Worm (Caenorhabditis elegans): ENCODE results near the gene cav-2.

cav-2 gene

DNA sequence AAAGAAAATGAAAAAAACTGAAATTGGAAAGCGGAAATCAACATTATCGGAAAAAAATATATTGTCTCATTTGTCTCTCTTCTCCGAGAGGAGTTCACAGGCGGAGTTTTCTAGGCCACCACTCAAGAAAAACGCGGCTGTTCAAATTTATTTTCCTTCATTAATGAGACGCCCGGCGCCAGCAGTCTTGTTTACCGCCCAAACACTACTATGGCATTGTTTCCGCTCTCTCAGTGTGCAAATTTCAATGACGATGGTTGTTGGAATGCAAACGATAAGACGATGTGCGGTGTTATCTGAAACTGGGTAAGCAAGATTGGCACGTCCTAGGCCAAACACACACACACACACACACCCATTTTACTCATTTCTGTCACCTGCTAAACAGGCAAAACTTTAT, at the start of gene cav-2:
Gene cav-2 (plus strand): TSS at position 359 of the 400 bp plus-strand sequence.
- TF ChIP-seq fkh-10 (GFP tag; optimal IDR thresholded peaks at IDR 0.05) (no peak), ceh-63 (GFP tag; optimal IDR thresholded peaks at IDR 0.05) (no peak), unc-62 (GFP tag; optimal IDR thresholded peaks at IDR 0.05) (no peak), hpl-2 (GFP tag; optimal IDR thresholded peaks at IDR 0.05) (no peak), blmp-1 (tag; optimal IDR thresholded peaks at IDR 0.05) (peak; percentile 46), ceh-88 (GFP tag; IDR thresholded peaks at IDR 0.05) (0 out of 2 replicates have a peak, but pooled peaks have one; percentile 29), aly-2 (tag; optimal IDR thresholded peaks at IDR 0.05) (no peak), lin-15B (tag; optimal IDR thresholded peaks at IDR 0.05) (peak; percentile 71), nhr-84 (tag; optimal IDR thresholded peaks at IDR 0.05) (no peak), unc-30 (tag; optimal IDR thresholded peaks at IDR 0.05) (no peak), skn-1 (tag; optimal IDR thresholded peaks at IDR 0.05) (peak; percentile 42), mdl-1 (tag; optimal IDR thresholded peaks at IDR 0.05) (peak in 1 of 2 experiments; percentile 50), nhr-85 (tag) (peak; percentile 96), pax-3 (tag; optimal IDR thresholded peaks at IDR 0.05) (peak; percentile 99), nhr-77 (tag; optimal IDR thresholded peaks at IDR 0.05) (peak; percentile 10), mab-9 (GFP tag; IDR thresholded peaks at IDR 0.05) (peak; percentile 86), grh-1 (GFP tag; IDR thresholded peaks at IDR 0.05) (peak; percentile 88), ztf-11 (tag; optimal IDR thresholded peaks at IDR 0.05) (peak in 1 of 2 experiments; percentile 97), efl-3 (GFP tag; optimal IDR thresholded peaks at IDR 0.05) (peak; percentile 61), sup-37 (GFP tag; optimal IDR thresholded peaks at IDR 0.05) (peak; percentile 28), rnt-1 (tag; optimal IDR thresholded peaks at IDR 0.05) (peak; percentile 99), lir-3 (tag; optimal IDR thresholded peaks at IDR 0.05; ENCODE audit: poor library complexity) (peak; percentile 96), fos-1 (tag; optimal IDR thresholded peaks at IDR 0.05) (peak; percentile 72), nhr-90 (tag; optimal IDR thresholded peaks at IDR 0.05; ENCODE audit: poor library complexity) (peak; percentile 93), ztf-4 (tag; optimal IDR thresholded peaks at IDR 0.05) (no peak), irx-1 (tag; optimal IDR thresholded peaks at IDR 0.05) (peak; percentile 95), snu-23 (GFP tag; optimal IDR thresholded peaks at IDR 0.05) (peak; percentile 87), sox-4 (tag; optimal IDR thresholded peaks at IDR 0.05) (peak; percentile 92), hlh-17 (GFP tag; optimal IDR thresholded peaks at IDR 0.05; ENCODE audit: borderline replicate concordance) (peak; percentile 33), egl-13 (tag; optimal IDR thresholded peaks at IDR 0.05) (peak; percentile 94), ces-1 (GFP tag; optimal IDR thresholded peaks at IDR 0.05) (no peak), nhr-237 (tag; optimal IDR thresholded peaks at IDR 0.05) (peak; percentile 56), mef-2 (tag; optimal IDR thresholded peaks at IDR 0.05) (no peak), Y116A8C.19 (tag; optimal IDR thresholded peaks at IDR 0.05; ENCODE audit: borderline replicate concordance) (peak; percentile 66), zag-1 (tag; optimal IDR thresholded peaks at IDR 0.05) (no peak), ets-5 (GFP tag; IDR thresholded peaks at IDR 0.05) (no peak), nhr-11 (tag; optimal IDR thresholded peaks at IDR 0.05) (peak; percentile 50), mep-1 (tag; optimal IDR thresholded peaks at IDR 0.05) (peak; percentile 68), tbx-2 (tag; optimal IDR thresholded peaks at IDR 0.05) (peak; percentile 92), F16B12.6 (tag; optimal IDR thresholded peaks at IDR 0.05) (no peak), vab-15 (tag; optimal IDR thresholded peaks at IDR 0.05) (peak; percentile 70), ama-1 (optimal IDR thresholded peaks at IDR 0.05) (no peak), pqm-1 (tag; optimal IDR thresholded peaks at IDR 0.05) (peak; percentile 86), ceh-82 (tag; optimal IDR thresholded peaks at IDR 0.05) (peak; percentile 67 to 79 (median 76)), lin-14 (GFP tag; optimal IDR thresholded peaks at IDR 0.05) (peak; percentile 82), nhr-20 (tag; optimal IDR thresholded peaks at IDR 0.05) (peak; percentile 91), efl-1 (optimal IDR thresholded peaks at IDR 0.05) (peak; percentile 89 to 97), efl-1 (GFP tag; optimal IDR thresholded peaks at IDR 0.05 in 1 of 2) (peak; percentile 97 to 99), lin-13 (GFP tag; optimal IDR thresholded peaks at IDR 0.05) (peak; percentile 65), nhr-71 (tag; optimal IDR thresholded peaks at IDR 0.05) (peak; percentile 93), dpl-1 (GFP tag; optimal IDR thresholded peaks at IDR 0.05) (peak; percentile 92 to 99 (median 96)), elt-3 (tag; optimal IDR thresholded peaks at IDR 0.05) (peak in 2 of 6 experiments; percentile 38 to 78), isw-1 (GFP tag; IDR thresholded peaks at IDR 0.05) (peak; percentile 79)

Measured in whole organism, L1 larva.